Fruit fly (Drosophila melanogaster) S2 (cell line): Measurements from ENCODE around the gene Clbn.

Experiments
- CG8478 ChIP-seq: fragments of >200 bp; optimal IDR thresholded peaks from 2 replicates; lab custom pipeline; 2018
- CTCF ChIP-seq, 2 experiments: fragments of >200 bp; optimal IDR thresholded peaks; 2 replicates each; lab custom pipeline; 2018

- TF ChIP-seq CG8478 (lab: Kevin White, UChicago) = no peak
- TF ChIP-seq CTCF (optimal IDR thresholded peaks at IDR 0.05; lab: Kevin White, UChicago) = no peak
These were observed 34.2 kb downstream of the Clbn start for dm6 chr3R:25161520-25161919.
